Worm (Caenorhabditis elegans): Measurements from ENCODE around the gene clec-222.
A peak's percentile ranks its signal among the peaks of the same experiment; 100 is the strongest.

- TF ChIP-seq ref-1 (GFP tag; conservative IDR thresholded peaks at IDR 0.05) (peak; percentile 99), T22C8.4 (GFP tag; IDR thresholded peaks at IDR 0.05) (peak; percentile 99)
Measured at ce11 chrV:11314025-11314880, 43.1 kb downstream of the clec-222 start.

All from whole organism, midembryonic.